Fruit fly (Drosophila melanogaster): ENCODE measurements around the gene Rh5.
A peak's percentile ranks its signal among the peaks of the same experiment; 100 is the strongest.
"Not testable (repeated sequence)": the region's sequence is repeated elsewhere in the genome, so short reads cannot be mapped to it uniquely, and the experiment has no call there.

The Rh5 gene

DNA sequence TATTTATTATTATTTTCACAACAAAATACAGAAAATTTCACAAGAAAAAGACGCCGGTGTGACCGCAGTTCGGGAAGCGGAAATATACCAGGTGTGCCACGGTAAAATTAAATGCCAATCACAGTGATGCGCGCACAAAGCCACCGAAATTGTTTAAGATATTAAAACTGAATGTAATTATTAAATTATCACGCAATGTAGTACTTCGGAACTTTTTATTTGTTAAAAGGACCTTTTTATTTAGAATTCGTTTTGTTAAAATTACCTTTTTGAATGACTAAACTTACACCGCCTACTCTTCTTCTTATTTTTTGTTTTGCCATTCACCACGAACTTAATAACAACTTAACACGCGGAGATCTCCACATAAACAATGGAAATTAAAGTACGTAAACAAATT lies 20.0 kb upstream of the Rh5 start, which contains the start of the genes CG6686 and CG34163:
Gene CG6686 (minus strand): TSS at position 95 of the 400 bp plus-strand sequence.
Gene CG34163 (plus strand): TSS at position 326 of the 400 bp plus-strand sequence.
- TF ChIP-seq Ets98B (GFP tag; IDR thresholded peaks at IDR 0.05) (peak; percentile 14; the same call in 1 of the 2 replicates), CG9948 (tag; optimal IDR thresholded peaks at IDR 0.05) (no peak)

DNA sequence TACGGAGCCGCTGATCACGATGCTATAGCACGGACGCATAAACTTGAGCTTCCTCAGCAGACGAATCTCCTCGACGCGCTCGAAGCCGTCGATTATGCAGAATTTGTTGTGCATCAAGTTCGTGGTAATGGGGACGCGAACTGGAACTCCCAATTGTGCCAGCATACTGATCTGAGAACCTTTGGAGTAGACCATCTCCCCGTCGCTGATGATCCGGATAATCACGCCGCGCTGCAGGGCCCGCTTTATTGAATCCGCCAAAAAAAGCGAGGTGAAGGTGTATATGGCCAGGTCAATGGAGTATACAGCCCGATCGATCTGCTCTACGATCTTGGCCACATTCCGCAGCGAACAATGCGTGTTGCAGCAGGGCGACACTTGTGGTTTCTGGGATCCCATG lies 18.7 kb upstream of the Rh5 start:
- 0 out of 3 replicates have a peak, but pooled peaks have one; percentile 12 for TF ChIP-seq CG4496 (GFP tag; IDR thresholded peaks at IDR 0.05)
- no peak for TF ChIP-seq CG34367 (tag; optimal IDR thresholded peaks at IDR 0.05)
- TF ChIP-seq CG17806 (tag; optimal IDR thresholded peaks at IDR 0.05) = no peak
- TF ChIP-seq CG15710 (tag; optimal IDR thresholded peaks at IDR 0.05) = no peak

DNA sequence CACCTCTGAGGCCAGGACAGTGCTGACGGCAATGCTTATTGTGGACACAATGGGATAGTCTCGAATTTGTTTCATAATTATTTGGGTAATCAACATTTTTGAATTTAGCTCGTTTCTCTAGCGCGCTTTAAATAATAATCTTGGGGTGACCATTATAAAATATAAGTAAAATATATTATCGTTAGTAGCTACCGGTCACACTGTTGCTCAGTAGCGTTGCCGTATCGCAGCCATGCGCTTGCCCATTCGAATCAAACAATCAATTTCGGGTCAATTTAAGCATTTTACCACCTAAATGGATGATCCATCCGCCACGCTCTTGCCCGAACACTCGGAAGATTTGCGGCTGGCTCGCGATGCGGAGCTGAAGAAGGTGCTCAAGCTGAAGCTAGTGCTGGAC lies 18.2 kb upstream of the Rh5 start, which contains the start of the genes zuc and dgt2:
Gene zuc (minus strand): TSS at position 154 of the 400 bp plus-strand sequence.
Gene dgt2 (plus strand): TSS at position 208 of the 400 bp plus-strand sequence.
- TF ChIP-seq CG17806 (tag; optimal IDR thresholded peaks at IDR 0.05) (no peak), fd96Ca (GFP tag; IDR thresholded peaks at IDR 0.05) (no peak), Ets98B (GFP tag; IDR thresholded peaks at IDR 0.05) (no peak), CG32121 (GFP tag; IDR thresholded peaks at IDR 0.05) (no peak), gl (tag; optimal IDR thresholded peaks at IDR 0.05) (no peak), CG13204 (GFP tag; optimal IDR thresholded peaks at IDR 0.05) (no peak), CG14655 (GFP tag; optimal IDR thresholded peaks at IDR 0.05) (no peak), EcR (GFP tag; optimal IDR thresholded peaks at IDR 0.05) (no peak), D1 (tag; optimal IDR thresholded peaks at IDR 0.05) (no peak), CG8301 (tag; optimal IDR thresholded peaks at IDR 0.05) (no peak)

DNA sequence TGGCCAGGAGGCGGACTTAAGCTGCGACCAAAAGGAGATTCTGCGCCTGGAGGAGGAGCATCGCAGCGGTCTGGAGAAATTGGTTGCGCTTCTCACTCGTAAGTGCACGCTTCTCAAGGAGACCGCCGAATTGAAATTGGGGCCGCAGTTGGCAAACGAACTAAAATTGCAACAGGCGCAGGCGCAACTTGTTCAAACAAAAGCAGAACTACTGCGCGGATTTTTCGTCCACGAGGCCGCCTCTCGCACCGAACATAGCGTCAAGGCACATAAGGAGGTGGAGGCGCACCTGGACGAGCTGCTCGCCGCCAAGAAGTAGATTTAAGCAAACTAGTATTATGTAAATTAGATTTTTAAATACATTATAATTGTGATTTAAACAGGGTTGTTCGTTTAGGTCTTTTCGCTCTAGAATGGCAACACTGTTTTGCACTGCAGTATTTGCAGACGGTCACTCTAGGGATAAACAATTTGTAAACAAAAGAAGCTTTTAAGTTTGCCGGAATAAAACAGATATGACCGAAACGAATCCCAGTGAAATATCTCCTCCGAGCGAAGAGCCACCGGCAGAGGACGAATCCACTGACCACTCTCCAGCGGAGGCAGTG lies 17.4 kb upstream of the Rh5 start, which contains the start of gene escl:
Gene escl (plus strand): TSS at position 470 of the 608 bp plus-strand sequence.
- TF ChIP-seq CG8159 (tag; optimal IDR thresholded peaks at IDR 0.05) (no peak), Pif1B (GFP tag; optimal IDR thresholded peaks at IDR 0.05) (no peak), CG17806 (tag; optimal IDR thresholded peaks at IDR 0.05) (no peak), CG9948 (tag; optimal IDR thresholded peaks at IDR 0.05) (no peak), EcR (GFP tag; optimal IDR thresholded peaks at IDR 0.05) (no peak), Snoo (tag; optimal IDR thresholded peaks at IDR 0.05) (no peak), CG12605 (GFP tag; IDR thresholded peaks at IDR 0.05) (no peak), fd96Ca (GFP tag; IDR thresholded peaks at IDR 0.05) (no peak), Pif1A (GFP tag; optimal IDR thresholded peaks at IDR 0.05) (no peak)

- not testable (repeated sequence) for TF ChIP-seq CG15710 (tag; optimal IDR thresholded peaks at IDR 0.05); CG4496 (GFP tag; IDR thresholded peaks at IDR 0.05); CG34367 (tag; optimal IDR thresholded peaks at IDR 0.05)
These were observed 15.4 kb upstream of the Rh5 start, which contains the start of gene Ada1-2 for dm6 chr2L:11992602-11993001. TSS of gene Ada1-2 (plus strand) at chr2L:11992902.

DNA sequence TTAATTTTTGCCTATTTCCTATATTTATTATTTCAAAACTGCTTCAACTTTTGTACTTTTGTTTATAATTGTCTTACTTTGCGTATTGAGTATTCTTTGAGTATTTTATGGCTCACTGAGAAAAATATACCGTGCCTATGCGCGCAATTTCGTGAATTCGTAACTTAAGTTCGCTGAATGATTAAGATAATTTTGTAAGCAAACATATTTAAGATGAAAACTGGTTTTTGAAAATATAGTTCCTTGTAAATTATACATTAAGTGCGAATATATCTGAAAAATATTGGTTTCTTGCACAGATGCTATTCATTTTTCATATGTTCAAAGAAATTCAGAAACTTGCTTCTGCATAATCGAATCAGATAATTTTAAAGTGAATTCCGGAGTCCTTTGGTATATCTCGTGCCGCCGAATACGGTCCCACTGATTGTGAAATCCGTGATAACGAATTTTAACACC lies 12.6 kb upstream of the Rh5 start, which contains the start of the genes CG18789 and Qtzl:
Gene CG18789 (minus strand): TSS at position 101 of the 459 bp plus-strand sequence.
Gene Qtzl (plus strand): TSS at position 409 of the 459 bp plus-strand sequence.
- not testable (repeated sequence) for TF ChIP-seq CG15710, CG9948, CG34367 (tag; optimal IDR thresholded peaks at IDR 0.05)

DNA sequence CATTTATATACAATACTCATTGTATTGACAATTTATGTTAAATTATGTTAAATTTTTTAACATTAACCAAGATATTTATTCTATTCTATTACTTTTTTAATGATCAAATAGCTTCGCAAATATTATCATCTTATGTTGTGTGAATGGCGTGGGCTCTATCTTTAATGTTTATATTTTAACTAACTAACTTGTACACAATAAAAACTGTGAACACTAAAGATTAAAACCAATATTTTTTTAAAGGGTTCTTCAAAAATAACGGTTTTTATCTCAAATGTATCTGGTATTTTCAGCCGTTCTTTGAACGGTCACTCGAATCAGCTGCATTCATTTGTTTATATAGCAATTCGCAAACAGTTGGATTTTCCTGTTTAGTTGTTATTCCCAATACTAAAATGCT lies 11.4 kb upstream of the Rh5 start, which contains the start of gene Ada1-1:
Gene Ada1-1 (plus strand): TSS at position 301 of the 400 bp plus-strand sequence.
- not testable (repeated sequence) for TF ChIP-seq gl (tag; optimal IDR thresholded peaks at IDR 0.05); CG4496 (GFP tag; IDR thresholded peaks at IDR 0.05); Ets98B (GFP tag; IDR thresholded peaks at IDR 0.05)

DNA sequence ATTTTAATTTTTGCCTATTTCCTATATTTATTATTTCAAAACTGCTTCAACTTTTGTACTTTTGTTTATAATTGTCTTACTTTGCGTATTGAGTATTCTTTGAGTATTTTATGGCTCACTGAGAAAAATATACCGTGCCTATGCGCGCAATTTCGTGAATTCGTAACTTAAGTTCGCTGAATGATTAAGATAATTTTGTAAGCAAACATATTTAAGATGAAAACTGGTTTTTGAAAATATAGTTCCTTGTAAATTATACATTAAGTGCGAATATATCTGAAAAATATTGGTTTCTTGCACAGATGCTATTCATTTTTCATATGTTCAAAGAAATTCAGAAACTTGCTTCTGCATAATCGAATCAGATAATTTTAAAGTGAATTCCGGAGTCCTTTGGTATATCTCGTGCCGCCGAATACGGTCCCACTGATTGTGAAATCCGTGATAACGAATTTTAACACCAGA lies 8.7 kb upstream of the Rh5 start, which contains the start of the genes CG18787 and Nfs1:
Gene CG18787 (minus strand): TSS at position 101 of the 465 bp plus-strand sequence.
Gene Nfs1 (plus strand): TSS at position 415 of the 465 bp plus-strand sequence.
- not testable (repeated sequence) for TF ChIP-seq CG34367 (tag; optimal IDR thresholded peaks at IDR 0.05); CG14655 (GFP tag; optimal IDR thresholded peaks at IDR 0.05); CG32121 (GFP tag; IDR thresholded peaks at IDR 0.05)

All from whole organism, pupa.